Worm (Caenorhabditis elegans) whole organism, young adult: ENCODE measurements around the gene cyp-31A5.

Experiments
- B0261.1 ChIP-seq: sonication (generic microtip); optimal IDR thresholded peaks from 2 replicates; lab custom pipeline; 2016; ENCODE audit warnings: mild to moderate bottlenecking, missing genetic modification characterization, moderate library complexity, missing compliant biosample characterization
- C06A6.2 ChIP-seq: fragments of 200-800 bp; sonication (Bioruptor generic); conservative IDR thresholded peaks from 2 replicates; pipeline ENCODE4 v1.3.6; 2022; ENCODE audit warnings: missing genetic modification characterization, missing compliant biosample characterization
- D2030.7 ChIP-seq: fragments of 200-800 bp; sonication (Bioruptor generic); IDR thresholded peaks from 2 replicates; pipeline ENCODE4 v1.3.6; 2022; ENCODE audit warnings: missing genetic modification reagents, missing genetic modification characterization, missing compliant biosample characterization
- F10E7.11 ChIP-seq: sonication (generic microtip); optimal IDR thresholded peaks from 2 replicates; lab custom pipeline; 2017; ENCODE audit warnings: mild to moderate bottlenecking, missing genetic modification characterization, moderate library complexity, missing compliant biosample characterization
- F22D6.2 ChIP-seq: sonication (generic microtip); optimal IDR thresholded peaks from 2 replicates; lab custom pipeline; 2016; ENCODE audit warnings: mild to moderate bottlenecking, missing genetic modification characterization, missing compliant biosample characterization
- F39B2.1 ChIP-seq: fragments of 200-800 bp; sonication (Bioruptor generic); IDR thresholded peaks from 2 replicates; pipeline ENCODE4 v1.3.6; 2022; ENCODE audit warnings: missing genetic modification reagents, missing genetic modification characterization, missing compliant biosample characterization
- F49E8.2 ChIP-seq: sonication (generic microtip); optimal IDR thresholded peaks from 3 replicates; lab custom pipeline; 2017; ENCODE audit warnings: missing genetic modification characterization, mild to moderate bottlenecking, missing compliant biosample characterization, antibody characterized with exemption, moderate library complexity; ENCODE audit not compliant: insufficient read depth
- T26A5.8 ChIP-seq: sonication (generic microtip); optimal IDR thresholded peaks from 2 replicates; lab custom pipeline; 2016; ENCODE audit warnings: missing genetic modification characterization, missing compliant biosample characterization
- Y53F4B.3 ChIP-seq: fragments of 200-800 bp; sonication (Bioruptor generic); IDR thresholded peaks from 2 replicates; pipeline ENCODE4 v1.3.6; 2022; ENCODE audit warnings: missing genetic modification reagents, missing genetic modification characterization, missing compliant biosample characterization
- Y53G8AR.9 ChIP-seq: fragments of 200-800 bp; sonication (Bioruptor generic); conservative IDR thresholded peaks from 2 replicates; pipeline ENCODE4 v1.3.6; 2022; ENCODE audit warnings: missing genetic modification reagents, missing genetic modification characterization, missing compliant biosample characterization
- Y67H2A.10 ChIP-seq: fragments of 200-800 bp; sonication (Bioruptor generic); conservative IDR thresholded peaks from 2 replicates; pipeline ENCODE4 v1.3.6; 2022; ENCODE audit warnings: missing genetic modification reagents, missing genetic modification characterization, missing compliant biosample characterization
- Y79H2A.3 ChIP-seq: fragments of 200-800 bp; sonication (Bioruptor generic); conservative IDR thresholded peaks from 2 replicates; pipeline ENCODE4 v1.3.6; 2022; ENCODE audit warnings: missing genetic modification reagents, missing genetic modification characterization, missing compliant biosample characterization
- akir-1 ChIP-seq: fragments of 200-800 bp; sonication (Bioruptor generic); optimal IDR thresholded peaks from 2 replicates; lab custom pipeline; 2018; ENCODE audit warnings: mild to moderate bottlenecking, missing genetic modification characterization, moderate library complexity, missing compliant biosample characterization
- aptf-3 ChIP-seq: fragments of 200-800 bp; sonication (Bioruptor generic); IDR thresholded peaks from 2 replicates; pipeline ENCODE4 v1.3.6; 2022; ENCODE audit warnings: missing genetic modification characterization, missing compliant biosample characterization
- atf-7 ChIP-seq: sonication (generic microtip); optimal IDR thresholded peaks from 2 replicates; lab custom pipeline; 2017; ENCODE audit warnings: mild to moderate bottlenecking, missing genetic modification characterization, missing compliant biosample characterization
- attf-6 ChIP-seq: fragments of 200-800 bp; sonication (Bioruptor generic); IDR thresholded peaks from 2 replicates; pipeline ENCODE4 v1.3.6; 2022; ENCODE audit warnings: missing genetic modification reagents, missing genetic modification characterization, missing compliant biosample characterization
- bed-2 ChIP-seq: fragments of 200-800 bp; sonication (Bioruptor generic); IDR thresholded peaks from 2 replicates; pipeline ENCODE4 v1.3.6; 2022; ENCODE audit warnings: missing genetic modification reagents, missing genetic modification characterization, missing compliant biosample characterization
- ceh-27 ChIP-seq: fragments of 200-800 bp; sonication (Bioruptor generic); optimal IDR thresholded peaks from 2 replicates; lab custom pipeline; 2018; ENCODE audit warnings: mild to moderate bottlenecking, missing genetic modification characterization, moderate library complexity, missing compliant biosample characterization
- ceh-40 ChIP-seq: fragments of 200-800 bp; sonication (Bioruptor generic); IDR thresholded peaks from 2 replicates; pipeline ENCODE4 v1.3.6; 2022; ENCODE audit warnings: missing genetic modification characterization, missing compliant biosample characterization
- ceh-58 ChIP-seq: fragments of 200-800 bp; sonication (Bioruptor generic); IDR thresholded peaks from 2 replicates; pipeline ENCODE4 v1.3.6; 2022; ENCODE audit warnings: missing genetic modification characterization, missing compliant biosample characterization
- ceh-91 ChIP-seq: fragments of 200-800 bp; sonication (Bioruptor generic); IDR thresholded peaks from 2 replicates; pipeline ENCODE4 v1.3.6; 2022; ENCODE audit warnings: missing genetic modification reagents, missing genetic modification characterization, missing compliant biosample characterization
- dox-1 ChIP-seq: fragments of 200-800 bp; sonication (Bioruptor generic); IDR thresholded peaks from 2 replicates; pipeline ENCODE4 v1.3.6; 2022; ENCODE audit warnings: missing genetic modification reagents, missing genetic modification characterization, missing compliant biosample characterization
- egrh-3 ChIP-seq: fragments of 200-800 bp; sonication (Bioruptor generic); IDR thresholded peaks from 2 replicates; pipeline ENCODE4 v1.3.6; 2022; ENCODE audit warnings: missing genetic modification reagents, missing genetic modification characterization, missing compliant biosample characterization
- ekl-4 ChIP-seq: fragments of 200-800 bp; sonication (Bioruptor generic); IDR thresholded peaks from 2 replicates; pipeline ENCODE4 v1.3.6; 2022; ENCODE audit warnings: missing genetic modification reagents, missing genetic modification characterization, missing compliant biosample characterization
- hlh-12 ChIP-seq: sonication (generic microtip); optimal IDR thresholded peaks from 2 replicates; lab custom pipeline; 2016; ENCODE audit warnings: missing genetic modification characterization, missing compliant biosample characterization
- hsf-1 ChIP-seq: fragments of 200-800 bp; sonication (Bioruptor generic); IDR thresholded peaks from 2 replicates; pipeline ENCODE4 v1.3.6; 2022; ENCODE audit warnings: missing genetic modification reagents, missing genetic modification characterization, missing compliant biosample characterization
- lag-1 ChIP-seq: fragments of 200-800 bp; sonication (Bioruptor generic); IDR thresholded peaks from 2 replicates; pipeline ENCODE4 v1.3.6; 2022; ENCODE audit warnings: missing genetic modification reagents, missing genetic modification characterization, missing compliant biosample characterization
- lin-40 ChIP-seq: sonication (generic microtip); optimal IDR thresholded peaks from 2 replicates; lab custom pipeline; 2016; ENCODE audit warnings: missing genetic modification characterization, mild to moderate bottlenecking, missing compliant biosample characterization, missing genotype, missing genetic modification reagents
- lin-54 ChIP-seq: fragments of 200-800 bp; sonication (Bioruptor generic); optimal IDR thresholded peaks from 2 replicates; lab custom pipeline; 2018; ENCODE audit warnings: mild to moderate bottlenecking, missing genetic modification characterization, missing compliant biosample characterization
- lsy-27 ChIP-seq: sonication (generic microtip); optimal IDR thresholded peaks from 2 replicates; lab custom pipeline; 2017; ENCODE audit warnings: missing genetic modification characterization, mild to moderate bottlenecking, missing compliant biosample characterization, antibody characterized with exemption, missing genotype, borderline replicate concordance; ENCODE audit not compliant: insufficient read depth
- madf-6 ChIP-seq: fragments of 200-800 bp; sonication (Bioruptor generic); IDR thresholded peaks from 2 replicates; pipeline ENCODE4 v1.3.6; 2022; ENCODE audit warnings: missing genetic modification reagents, missing genetic modification characterization, missing compliant biosample characterization
- nfya-2 ChIP-seq: fragments of 200-800 bp; sonication (Bioruptor generic); IDR thresholded peaks from 2 replicates; pipeline ENCODE4 v1.3.6; 2022; ENCODE audit warnings: missing genetic modification reagents, missing genetic modification characterization, missing compliant biosample characterization
- nfyb-1 ChIP-seq: fragments of 200-800 bp; sonication (Bioruptor generic); IDR thresholded peaks from 2 replicates; pipeline ENCODE4 v1.3.6; 2022; ENCODE audit warnings: missing genetic modification reagents, missing genetic modification characterization, missing compliant biosample characterization
- nhr-80 ChIP-seq: sonication (generic microtip); optimal IDR thresholded peaks from 2 replicates; lab custom pipeline; 2016; ENCODE audit warnings: missing genetic modification characterization, missing compliant biosample characterization
- nhr-90 ChIP-seq: sonication (generic microtip); optimal IDR thresholded peaks from 2 replicates; lab custom pipeline; 2016; ENCODE audit warnings: missing genotype, mild to moderate bottlenecking, missing genetic modification characterization, missing compliant biosample characterization
- pbrm-1 ChIP-seq: fragments of 200-800 bp; sonication (Bioruptor generic); IDR thresholded peaks from 2 replicates; pipeline ENCODE4 v1.3.6; 2022; ENCODE audit warnings: missing genetic modification reagents, missing genetic modification characterization, missing compliant biosample characterization
- rpc-1 ChIP-seq, 2 experiments: fragments of 150-350 bp in 1 of 2; sonication (generic microtip) in 1 of 2; optimal IDR thresholded peaks; 2 replicates each; lab custom pipeline; 2014 to 2018; ENCODE audit warnings: missing biosample characterization in 1 of 2, missing genetic modification characterization in 1 of 2, missing genetic modification reagents in 1 of 2, missing genotype in 1 of 2
- sdz-38 ChIP-seq: sonication (generic microtip); optimal IDR thresholded peaks from 2 replicates; lab custom pipeline; 2016; ENCODE audit warnings: missing genotype, missing genetic modification characterization, missing compliant biosample characterization
- snpc-1.1 ChIP-seq: sonication (generic microtip); optimal IDR thresholded peaks from 2 replicates; lab custom pipeline; 2017; ENCODE audit warnings: missing genetic modification characterization, mild to moderate bottlenecking, missing compliant biosample characterization, antibody characterized with exemption, moderate library complexity, missing genotype, missing genetic modification reagents; ENCODE audit not compliant: insufficient read depth
- snpc-4 ChIP-seq, 5 experiments: fragments of 150-350 bp in 1 of 5; sonication (generic microtip) in 4 of 5; optimal IDR thresholded peaks; 2 replicates each; lab custom pipeline; 2014 to 2018; ENCODE audit warnings: missing genetic modification characterization in 5 of 5, missing biosample characterization in 3 of 5, antibody characterized with exemption in 2 of 5, mild to moderate bottlenecking in 2 of 5, missing compliant biosample characterization in 2 of 5, missing genotype in 2 of 5, moderate library complexity in 2 of 5, missing genetic modification reagents in 1 of 5
- sptf-2 ChIP-seq: fragments of 200-800 bp; sonication (Bioruptor generic); optimal IDR thresholded peaks from 2 replicates; lab custom pipeline; 2018; ENCODE audit warnings: mild to moderate bottlenecking, missing genetic modification characterization, missing compliant biosample characterization
- tlf-1 ChIP-seq: fragments of 200-800 bp; sonication (Bioruptor generic); optimal IDR thresholded peaks from 2 replicates; lab custom pipeline; 2018; ENCODE audit warnings: mild to moderate bottlenecking, missing genetic modification characterization, missing compliant biosample characterization
- unc-62 ChIP-seq: fragments of 150-350 bp; optimal IDR thresholded peaks from 2 replicates; lab custom pipeline; 2014; ENCODE audit warnings: missing biosample characterization, missing genetic modification reagents, missing genetic modification characterization
- ztf-18 ChIP-seq: sonication (generic microtip); optimal IDR thresholded peaks from 2 replicates; lab custom pipeline; 2016; ENCODE audit warnings: missing genotype, mild to moderate bottlenecking, missing genetic modification characterization, missing compliant biosample characterization
- ztf-25 ChIP-seq: fragments of 200-800 bp; sonication (Bioruptor generic); IDR thresholded peaks from 2 replicates; pipeline ENCODE4 v1.3.6; 2022; ENCODE audit warnings: missing genetic modification reagents, missing genetic modification characterization, missing compliant biosample characterization
- ztf-28 ChIP-seq: fragments of 200-800 bp; sonication (Bioruptor generic); IDR thresholded peaks from 2 replicates; pipeline ENCODE4 v1.3.6; 2022; ENCODE audit warnings: missing genetic modification reagents, missing genetic modification characterization, missing compliant biosample characterization
- ztf-3 ChIP-seq: fragments of 200-800 bp; sonication (Bioruptor generic); optimal IDR thresholded peaks from 2 replicates; lab custom pipeline; 2018; ENCODE audit warnings: mild to moderate bottlenecking, missing genetic modification characterization, missing compliant biosample characterization

The cyp-31A5 gene

DNA sequence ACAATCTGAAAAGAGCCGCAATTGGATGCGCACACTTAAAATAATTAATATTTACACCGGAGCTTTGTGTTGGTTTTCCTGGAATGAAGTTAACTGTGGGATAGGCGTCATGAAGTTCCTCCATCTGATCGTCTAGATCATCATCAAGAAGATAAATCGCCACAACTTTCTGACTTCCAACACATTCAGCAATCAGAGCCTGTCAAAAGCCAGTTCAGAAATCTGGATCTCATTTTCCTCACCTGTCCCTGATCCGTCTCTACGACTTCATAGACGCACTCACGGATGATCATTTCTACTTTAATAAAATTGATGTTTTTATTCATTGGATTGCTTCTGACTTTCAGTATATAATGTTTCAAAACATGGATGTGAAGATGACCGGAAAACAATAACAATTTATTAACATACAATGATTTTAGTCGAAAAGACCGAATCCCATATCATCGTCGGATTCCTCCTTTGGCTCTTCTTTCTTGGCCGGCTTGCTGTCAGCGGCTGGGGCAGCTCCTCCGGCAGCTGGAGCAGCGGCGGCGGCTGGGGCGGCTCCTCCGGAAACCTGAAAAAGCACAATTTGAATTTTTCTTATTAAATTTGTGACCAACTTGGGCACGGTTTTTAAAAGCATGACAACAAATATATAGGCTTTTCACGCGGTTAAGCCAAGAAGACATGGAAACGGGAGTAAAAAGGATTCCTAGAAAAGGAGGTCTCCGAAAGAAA, 31.8 kb upstream of the cyp-31A5 start, which contains the start of gene agt-1:
TSS of gene agt-1 (minus strand) at position 293 of the 723 bp plus-strand sequence.
- TF ChIP-seq lin-40 (tag; lab: Kevin White, UChicago) (no peak), dox-1 (no peak), F39B2.1 (GFP tag; lab: Robert Waterston, UW) (no peak), Y53G8AR.9 (GFP tag; lab: Robert Waterston, UW) (0 out of 2 replicates have a peak, but pooled peaks have one; percentile 74), bed-2 (no peak), T26A5.8 (tag; lab: Kevin White, UChicago) (peak; percentile 41), lag-1 (GFP tag; lab: Robert Waterston, UW) (no peak), snpc-1.1 (no peak), ztf-25 (GFP tag; lab: Robert Waterston, UW) (no peak), attf-6 (peak; percentile 89), atf-7 (tag; lab: Kevin White, UChicago) (no peak), ztf-28 (GFP tag; lab: Robert Waterston, UW) (no peak), Y53F4B.3 (no peak), akir-1 (no peak), Y67H2A.10 (GFP tag; lab: Robert Waterston, UW) (no peak), F10E7.11 (tag; lab: Kevin White, UChicago) (no peak), ztf-18 (tag; lab: Kevin White, UChicago) (no peak), sptf-2 (GFP tag; lab: Kevin White, UChicago) (no peak), nfya-2 (GFP tag; lab: Robert Waterston, UW) (no peak), pbrm-1 (GFP tag; lab: Robert Waterston, UW) (peak; percentile 60), ceh-91 (GFP tag; lab: Robert Waterston, UW) (no peak), nfyb-1 (GFP tag; lab: Robert Waterston, UW) (no peak), F22D6.2 (tag; lab: Kevin White, UChicago) (no peak), egrh-3 (GFP tag; lab: Robert Waterston, UW) (peak; percentile 92), snpc-4 (GFP tag; optimal IDR thresholded peaks at IDR 0.05; lab: Kevin White, UChicago) (no peak), snpc-4 (tag; optimal IDR thresholded peaks at IDR 0.05; lab: Kevin White, UChicago) (peak in 2 of 4 experiments; percentile 40 to 71), rpc-1 (optimal IDR thresholded peaks at IDR 0.05; lab: Kevin White, UChicago) (no peak), rpc-1 (tag; optimal IDR thresholded peaks at IDR 0.05; lab: Kevin White, UChicago) (no peak), madf-6 (GFP tag; lab: Robert Waterston, UW) (peak; percentile 74), nhr-90 (tag; lab: Kevin White, UChicago) (no peak), ekl-4 (GFP tag; lab: Robert Waterston, UW) (peak; percentile 87), lin-54 (peak; percentile 39), ztf-3 (GFP tag; lab: Kevin White, UChicago) (no peak), ceh-40 (GFP tag; lab: Robert Waterston, UW) (no peak), lsy-27 (tag; lab: Kevin White, UChicago) (no peak), nhr-80 (tag; lab: Kevin White, UChicago) (no peak), ceh-27 (GFP tag; lab: Kevin White, UChicago) (no peak), C06A6.2 (GFP tag; lab: Robert Waterston, UW) (no peak), D2030.7 (GFP tag; lab: Robert Waterston, UW) (no peak), F49E8.2 (tag; lab: Kevin White, UChicago) (no peak), ceh-58 (GFP tag; lab: Robert Waterston, UW) (0 out of 2 replicates have a peak, but pooled peaks have one; percentile 27), sdz-38 (tag; lab: Kevin White, UChicago) (no peak), B0261.1 (tag; lab: Kevin White, UChicago) (no peak), hsf-1 (GFP tag; lab: Robert Waterston, UW) (peak; percentile 56), aptf-3 (GFP tag; lab: Robert Waterston, UW) (no peak), tlf-1 (peak; percentile 62), Y79H2A.3 (no peak), unc-62 (no peak), hlh-12 (tag; lab: Kevin White, UChicago) (no peak)
